Worm (Caenorhabditis elegans): ENCODE data around the gene C39H7.4.

Gene C39H7.4

ce11 chrIV:5655966-5656389, 41.6 kb upstream of the C39H7.4 start (continued):
- TF ChIP-seq jun-1 (tag; optimal IDR thresholded peaks at IDR 0.05) (peak; percentile 55), nhr-76 (tag; optimal IDR thresholded peaks at IDR 0.05) (no peak), lin-39 (tag; optimal IDR thresholded peaks at IDR 0.05) (no peak), nhr-47 (tag; optimal IDR thresholded peaks at IDR 0.05) (peak; percentile 34), lin-15B (tag; optimal IDR thresholded peaks at IDR 0.05) (peak; percentile 72), lin-14 (GFP tag; optimal IDR thresholded peaks at IDR 0.05) (peak; percentile 84), swsn-7 (tag; optimal IDR thresholded peaks at IDR 0.05) (peak; percentile 32), xbp-1 (tag; optimal IDR thresholded peaks at IDR 0.05) (peak; percentile 39), ceh-82 (tag; optimal IDR thresholded peaks at IDR 0.05) (peak in 2 of 3 experiments; percentile 37 to 54), nhr-237 (tag; optimal IDR thresholded peaks at IDR 0.05) (peak; percentile 82), Y116A8C.19 (tag; optimal IDR thresholded peaks at IDR 0.05; ENCODE audit: borderline replicate concordance) (no peak), fkh-10 (GFP tag; optimal IDR thresholded peaks at IDR 0.05) (no peak), tlp-1 (tag; optimal IDR thresholded peaks at IDR 0.05) (no peak), rnt-1 (tag; optimal IDR thresholded peaks at IDR 0.05) (peak; percentile 31), irx-1 (tag; optimal IDR thresholded peaks at IDR 0.05) (peak; percentile 26), nhr-19 (GFP tag; conservative IDR thresholded peaks at IDR 0.05) (peak; percentile 60), snu-23 (GFP tag; optimal IDR thresholded peaks at IDR 0.05) (peak; percentile 79)

- TF ChIP-seq nhr-85 (tag) (peak; percentile 40), dpl-1 (GFP tag; optimal IDR thresholded peaks at IDR 0.05) (no peak)
Measured at ce11 chrIV:5654693-5655092, 40.3 kb upstream of the C39H7.4 start.

- peak; percentile 58 for TF ChIP-seq elt-2 (tag; optimal IDR thresholded peaks at IDR 0.05)
- no peak for TF ChIP-seq lin-39 (tag; optimal IDR thresholded peaks at IDR 0.05)
- TF ChIP-seq nhr-237 (tag; optimal IDR thresholded peaks at IDR 0.05) = no peak
- TF ChIP-seq swsn-7 (tag; optimal IDR thresholded peaks at IDR 0.05) = no peak
- TF ChIP-seq lsy-2 (tag; optimal IDR thresholded peaks at IDR 0.05) = no peak
- peak in 1 of 2 experiments; percentile 0 for TF ChIP-seq lin-35 (GFP tag; optimal IDR thresholded peaks at IDR 0.05)
- no peak for TF ChIP-seq dpl-1 (GFP tag; optimal IDR thresholded peaks at IDR 0.05)
- no peak for TF ChIP-seq egl-13 (tag; optimal IDR thresholded peaks at IDR 0.05)
- no peak for TF ChIP-seq nhr-85 (tag)
- TF ChIP-seq nhr-76 (tag; optimal IDR thresholded peaks at IDR 0.05) = no peak
- no peak for TF ChIP-seq alr-1 (tag; optimal IDR thresholded peaks at IDR 0.05; ENCODE audit: borderline replicate concordance)
- no peak for TF ChIP-seq nhr-28 (tag; optimal IDR thresholded peaks at IDR 0.05)
- TF ChIP-seq nhr-20 (tag; optimal IDR thresholded peaks at IDR 0.05) = no peak
- TF ChIP-seq lin-14 (GFP tag; optimal IDR thresholded peaks at IDR 0.05) = peak; percentile 22
- TF ChIP-seq hlh-17 (GFP tag; optimal IDR thresholded peaks at IDR 0.05; ENCODE audit: borderline replicate concordance) = no peak
- TF ChIP-seq mab-9 (GFP tag; IDR thresholded peaks at IDR 0.05) = no peak
- no peak for TF ChIP-seq irx-1 (tag; optimal IDR thresholded peaks at IDR 0.05)
- peak; percentile 11 for TF ChIP-seq pqm-1 (tag; optimal IDR thresholded peaks at IDR 0.05)
- TF ChIP-seq ets-5 (GFP tag; IDR thresholded peaks at IDR 0.05) = no peak
- no peak for TF ChIP-seq dsc-1 (tag; optimal IDR thresholded peaks at IDR 0.05)
- TF ChIP-seq nhr-19 (GFP tag; conservative IDR thresholded peaks at IDR 0.05) = no peak
- peak; percentile 10 for TF ChIP-seq nhr-71 (tag; optimal IDR thresholded peaks at IDR 0.05)
- no peak for TF ChIP-seq efl-3 (GFP tag; optimal IDR thresholded peaks at IDR 0.05)
- TF ChIP-seq nhr-90 (tag; optimal IDR thresholded peaks at IDR 0.05; ENCODE audit: poor library complexity) = no peak
- TF ChIP-seq ztf-4 (tag; optimal IDR thresholded peaks at IDR 0.05) = no peak
Measured at ce11 chrIV:5654203-5654602, 39.8 kb upstream of the C39H7.4 start.

- TF ChIP-seq efl-3 (GFP tag; optimal IDR thresholded peaks at IDR 0.05) (no peak), dpl-1 (GFP tag; optimal IDR thresholded peaks at IDR 0.05) (no peak), C04F5.9 (tag; optimal IDR thresholded peaks at IDR 0.05) (no peak), unc-30 (tag; optimal IDR thresholded peaks at IDR 0.05) (no peak), mdl-1 (tag; optimal IDR thresholded peaks at IDR 0.05) (no peak), lin-35 (GFP tag; optimal IDR thresholded peaks at IDR 0.05) (no peak), jun-1 (tag; optimal IDR thresholded peaks at IDR 0.05) (no peak), nhr-47 (tag; optimal IDR thresholded peaks at IDR 0.05) (no peak), ceh-8 (GFP tag; optimal IDR thresholded peaks at IDR 0.05) (no peak), ceh-82 (tag; optimal IDR thresholded peaks at IDR 0.05) (no peak)
Measured at ce11 chrIV:5653649-5654048, 39.2 kb upstream of the C39H7.4 start, which contains the start of gene clec-178. Gene clec-178 (plus strand): TSS chrIV:5653949.
